1 fruit fly cellular context compared by ENCODE assay signal in the genomic region with DNA sequence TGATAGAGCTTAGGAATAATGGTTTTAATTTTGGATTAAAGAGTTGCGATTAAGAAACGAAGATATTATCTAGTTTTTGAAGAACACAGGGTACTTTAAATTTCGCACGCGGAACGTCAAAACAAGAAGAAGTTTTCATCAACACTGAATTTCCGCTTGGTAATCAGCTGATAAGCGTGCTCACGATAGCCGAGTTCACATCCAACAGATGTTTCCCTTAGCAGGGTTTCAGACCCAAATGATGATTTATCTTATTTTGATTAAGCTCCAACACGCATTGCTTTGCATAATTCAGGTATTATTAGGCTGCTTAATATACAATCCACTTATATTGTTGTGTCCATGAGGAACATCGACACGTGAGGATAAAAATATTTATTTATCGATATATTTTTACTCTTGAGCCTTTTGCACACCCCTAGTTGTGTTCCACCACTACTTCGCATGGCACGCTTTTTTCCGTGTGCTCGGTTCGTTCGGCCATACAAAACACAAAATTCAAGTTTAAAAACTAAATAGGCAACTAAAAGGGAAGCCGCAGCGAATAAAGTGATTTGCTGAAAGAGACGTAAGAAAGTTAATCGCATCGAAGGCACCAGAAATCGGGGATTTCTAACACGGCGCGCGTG.
TF ChIP-seq lines count a peak whose summit lies in the region.

Tpr2 (plus strand) TSS at position 418 of the 629 bp plus-strand sequence.

TF ChIP-seq in whole organism, embryonic, 481 proteins besides CTCF, POLR2A, EP300 and RAD21 (continued from another document and continues in another):
- no peak for TF ChIP-seq Atf-2 (GFP tag; optimal IDR thresholded peaks at IDR 0.05; lab: Kevin White, UChicago)
- TF ChIP-seq slou (GFP tag; optimal IDR thresholded peaks at IDR 0.05; lab: Kevin White, UChicago) = peak; percentile 59
- peak; percentile 35 for TF ChIP-seq CG12104 (GFP tag; optimal IDR thresholded peaks at IDR 0.05; lab: Kevin White, UChicago)
- TF ChIP-seq CrebB (tag; optimal IDR thresholded peaks at IDR 0.05; lab: Kevin White, UChicago) = peak; percentile 74
- TF ChIP-seq CG1529 (GFP tag; optimal IDR thresholded peaks at IDR 0.05; lab: Kevin White, UChicago) = peak; percentile 33
- no peak for TF ChIP-seq nom (GFP tag; optimal IDR thresholded peaks at IDR 0.05; lab: Kevin White, UChicago)
- TF ChIP-seq lola (GFP tag; optimal IDR thresholded peaks at IDR 0.05; lab: Kevin White, UChicago) = peak in 1 of 3 experiments; percentile 22
- peak; percentile 77 for TF ChIP-seq Jarid2 (GFP tag; optimal IDR thresholded peaks at IDR 0.05; lab: Kevin White, UChicago)
- no peak for TF ChIP-seq ash1 (GFP tag; optimal IDR thresholded peaks at IDR 0.05; lab: Kevin White, UChicago)
- TF ChIP-seq sim (GFP tag; IDR thresholded peaks at IDR 0.05; lab: Robert Waterston, UW) = no peak
- TF ChIP-seq fu2 (GFP tag; optimal IDR thresholded peaks at IDR 0.05; lab: Kevin White, UChicago) = peak; percentile 11
- peak; percentile 92 for TF ChIP-seq pzg (GFP tag; optimal IDR thresholded peaks at IDR 0.05; lab: Kevin White, UChicago)
- no peak for TF ChIP-seq fru (optimal IDR thresholded peaks at IDR 0.05; lab: Kevin White, UChicago)
- peak; percentile 87 for TF ChIP-seq CG12659 (GFP tag; optimal IDR thresholded peaks at IDR 0.05; lab: Kevin White, UChicago)
- no peak for TF ChIP-seq Sry-β (GFP tag; optimal IDR thresholded peaks at IDR 0.05; lab: Kevin White, UChicago)
- peak; percentile 75 for TF ChIP-seq nmo (GFP tag; optimal IDR thresholded peaks at IDR 0.05; lab: Kevin White, UChicago)
- peak; percentile 76 for TF ChIP-seq CoRest (tag; optimal IDR thresholded peaks at IDR 0.05; lab: Kevin White, UChicago)
- no peak for TF ChIP-seq pnt (GFP tag; optimal IDR thresholded peaks at IDR 0.05; lab: Kevin White, UChicago)
- peak; percentile 61 for TF ChIP-seq CG9797 (GFP tag; optimal IDR thresholded peaks at IDR 0.05; lab: Kevin White, UChicago)
- TF ChIP-seq D19A (tag; optimal IDR thresholded peaks at IDR 0.05; lab: Kevin White, UChicago) = peak; percentile 40
- peak; percentile 38 for TF ChIP-seq CG2678 (tag; optimal IDR thresholded peaks at IDR 0.05; lab: Kevin White, UChicago)
- TF ChIP-seq Nf-YB (GFP tag; optimal IDR thresholded peaks at IDR 0.05; lab: Kevin White, UChicago) = peak; percentile 48
- TF ChIP-seq Dref (GFP tag; IDR thresholded peaks at IDR 0.05; lab: Robert Waterston, UW) = peak; percentile 73
- TF ChIP-seq C15 (GFP tag; IDR thresholded peaks at IDR 0.05; lab: Robert Waterston, UW) = no peak
- no peak for TF ChIP-seq sqz (GFP tag; optimal IDR thresholded peaks at IDR 0.05; lab: Kevin White, UChicago)
- TF ChIP-seq crc (GFP tag; optimal IDR thresholded peaks at IDR 0.05; lab: Kevin White, UChicago) = no peak
- TF ChIP-seq dmrt99B (tag; optimal IDR thresholded peaks at IDR 0.05; lab: Kevin White, UChicago) = no peak
- TF ChIP-seq YL-1 (GFP tag; optimal IDR thresholded peaks at IDR 0.05; lab: Kevin White, UChicago) = peak; percentile 60
- TF ChIP-seq h (optimal IDR thresholded peaks at IDR 0.05; lab: Kevin White, UChicago) = no peak
- TF ChIP-seq Atf3 (GFP tag; optimal IDR thresholded peaks at IDR 0.05; lab: Kevin White, UChicago) = peak; percentile 24
- TF ChIP-seq bsh (GFP tag; optimal IDR thresholded peaks at IDR 0.05; lab: Kevin White, UChicago) = peak in 1 of 2 experiments; percentile 29
- TF ChIP-seq Fer2 (tag; optimal IDR thresholded peaks at IDR 0.05; lab: Kevin White, UChicago) = no peak
- no peak for TF ChIP-seq Mrtf (GFP tag; IDR thresholded peaks at IDR 0.05; lab: Robert Waterston, UW)
- TF ChIP-seq Side (GFP tag; optimal IDR thresholded peaks at IDR 0.05; lab: Kevin White, UChicago) = peak; percentile 22
- no peak for TF ChIP-seq sima (GFP tag; optimal IDR thresholded peaks at IDR 0.05; lab: Kevin White, UChicago)
- TF ChIP-seq br (optimal IDR thresholded peaks at IDR 0.05; lab: Kevin White, UChicago) = no peak
- no peak for TF ChIP-seq CG6175 (GFP tag; IDR thresholded peaks at IDR 0.05; lab: Robert Waterston, UW)
- TF ChIP-seq pb (GFP tag; optimal IDR thresholded peaks at IDR 0.05; lab: Kevin White, UChicago) = no peak
- TF ChIP-seq CG31441 (GFP tag; IDR thresholded peaks at IDR 0.05; lab: Robert Waterston, UW) = peak; percentile 73
- TF ChIP-seq CG4424 (GFP tag; optimal IDR thresholded peaks at IDR 0.05; lab: Kevin White, UChicago) = no peak
- peak; percentile 50 for TF ChIP-seq CG9727 (GFP tag; optimal IDR thresholded peaks at IDR 0.05; lab: Kevin White, UChicago)
- peak; percentile 55 for TF ChIP-seq vfl (GFP tag; optimal IDR thresholded peaks at IDR 0.05; lab: Kevin White, UChicago)
- TF ChIP-seq Dek (tag; optimal IDR thresholded peaks at IDR 0.05; lab: Kevin White, UChicago) = peak; percentile 30
- no peak for TF ChIP-seq Lim3 (GFP tag; IDR thresholded peaks at IDR 0.05; lab: Robert Waterston, UW)
- TF ChIP-seq CG6854 (GFP tag; optimal IDR thresholded peaks at IDR 0.05; lab: Kevin White, UChicago) = no peak
- no peak for TF ChIP-seq CG1024 (GFP tag; IDR thresholded peaks at IDR 0.05; lab: Robert Waterston, UW)
- no peak for TF ChIP-seq Six4 (GFP tag; optimal IDR thresholded peaks at IDR 0.05; lab: Kevin White, UChicago)
- TF ChIP-seq Atf6 (GFP tag; IDR thresholded peaks at IDR 0.05; lab: Robert Waterston, UW) = peak; percentile 66
- TF ChIP-seq fd96Cb (tag; optimal IDR thresholded peaks at IDR 0.05; lab: Kevin White, UChicago) = no peak
- peak; percentile 57 to 66 for TF ChIP-seq chif (GFP tag; optimal IDR thresholded peaks at IDR 0.05; lab: Kevin White, UChicago)
- no peak for TF ChIP-seq so (GFP tag; IDR thresholded peaks at IDR 0.05; lab: Robert Waterston, UW)
- TF ChIP-seq CG10267 (tag; optimal IDR thresholded peaks at IDR 0.05; lab: Kevin White, UChicago) = peak; percentile 91
- no peak for TF ChIP-seq esg (GFP tag; conservative IDR thresholded peaks at IDR 0.05; lab: Robert Waterston, UW)
- TF ChIP-seq ato (GFP tag; IDR thresholded peaks at IDR 0.05; lab: Robert Waterston, UW; ENCODE audit: partially characterized antibody) = peak; percentile 66; the same call in 1 of the 2 replicates
- no peak for TF ChIP-seq CG31388 (GFP tag; optimal IDR thresholded peaks at IDR 0.05; lab: Kevin White, UChicago)
- no peak for TF ChIP-seq stc (GFP tag; IDR thresholded peaks at IDR 0.05; lab: Robert Waterston, UW)
- no peak for TF ChIP-seq hth (optimal IDR thresholded peaks at IDR 0.05; lab: Kevin White, UChicago)
- no peak for TF ChIP-seq CG12071 (GFP tag; optimal IDR thresholded peaks at IDR 0.05; lab: Kevin White, UChicago)
- no peak for TF ChIP-seq CG32767 (GFP tag; IDR thresholded peaks at IDR 0.05; lab: Robert Waterston, UW)
- TF ChIP-seq klu (GFP tag; IDR thresholded peaks at IDR 0.05; lab: Robert Waterston, UW) = no peak
- 0 out of 3 replicates have a peak, but pooled peaks have one; percentile 32 for TF ChIP-seq mld (GFP tag; IDR thresholded peaks at IDR 0.05; lab: Robert Waterston, UW; ENCODE audit: partially characterized antibody)
- TF ChIP-seq CG15269 (tag; optimal IDR thresholded peaks at IDR 0.05; lab: Kevin White, UChicago) = peak; percentile 48
- peak; percentile 67 for TF ChIP-seq phol (tag; optimal IDR thresholded peaks at IDR 0.05; lab: Kevin White, UChicago)
- peak; percentile 38 for TF ChIP-seq Ssrp (tag; optimal IDR thresholded peaks at IDR 0.05; lab: Kevin White, UChicago)
- peak in 1 of 2 experiments; percentile 83 for TF ChIP-seq eve (GFP tag; optimal IDR thresholded peaks at IDR 0.05; lab: Kevin White, UChicago)
- no peak for TF ChIP-seq cwo (GFP tag; optimal IDR thresholded peaks at IDR 0.05; lab: Kevin White, UChicago)
- no peak for TF ChIP-seq CG4328 (GFP tag; optimal IDR thresholded peaks at IDR 0.05; lab: Kevin White, UChicago)
- TF ChIP-seq E2f2 (GFP tag; IDR thresholded peaks at IDR 0.05; lab: Robert Waterston, UW) = peak; percentile 74
- TF ChIP-seq CG10431 (GFP tag; optimal IDR thresholded peaks at IDR 0.05; lab: Kevin White, UChicago) = peak; percentile 66
- no peak for TF ChIP-seq toy (GFP tag; IDR thresholded peaks at IDR 0.05; lab: Robert Waterston, UW)
- no peak for TF ChIP-seq kay (GFP tag; optimal IDR thresholded peaks at IDR 0.05; lab: Kevin White, UChicago)
- TF ChIP-seq CG31365 (tag; optimal IDR thresholded peaks at IDR 0.05; lab: Kevin White, UChicago) = no peak
- TF ChIP-seq eyg (GFP tag; optimal IDR thresholded peaks at IDR 0.05; lab: Kevin White, UChicago) = peak; percentile 47
- TF ChIP-seq Taf1 (GFP tag; IDR thresholded peaks at IDR 0.05; lab: Robert Waterston, UW) = no peak
- TF ChIP-seq CG11398 (GFP tag; optimal IDR thresholded peaks at IDR 0.05; lab: Kevin White, UChicago) = peak; percentile 31
- no peak for TF ChIP-seq CG10274 (GFP tag; optimal IDR thresholded peaks at IDR 0.05; lab: Kevin White, UChicago)
- TF ChIP-seq CG7357 (GFP tag; IDR thresholded peaks at IDR 0.05; lab: Robert Waterston, UW) = no peak
- peak; percentile 96 for TF ChIP-seq CG34224 (GFP tag; IDR thresholded peaks at IDR 0.05; lab: Robert Waterston, UW; ENCODE audit: partially characterized antibody)
- no peak for TF ChIP-seq ham (GFP tag; IDR thresholded peaks at IDR 0.05; lab: Robert Waterston, UW)
- no peak for TF ChIP-seq D (optimal IDR thresholded peaks at IDR 0.05; lab: Kevin White, UChicago)
- TF ChIP-seq D (GFP tag; optimal IDR thresholded peaks at IDR 0.05; lab: Kevin White, UChicago) = no peak
- no peak for TF ChIP-seq CG6654 (GFP tag; optimal IDR thresholded peaks at IDR 0.05; lab: Kevin White, UChicago)
- TF ChIP-seq org-1 (GFP tag; optimal IDR thresholded peaks at IDR 0.05; lab: Kevin White, UChicago) = peak; percentile 36
- peak; percentile 14 for TF ChIP-seq CG4820 (GFP tag; optimal IDR thresholded peaks at IDR 0.05; lab: Kevin White, UChicago)
- TF ChIP-seq CG14860 (GFP tag; IDR thresholded peaks at IDR 0.05; lab: Robert Waterston, UW; ENCODE audit: partially characterized antibody) = peak; percentile 88
- no peak for TF ChIP-seq CG12744 (GFP tag; optimal IDR thresholded peaks at IDR 0.05; lab: Kevin White, UChicago)
- TF ChIP-seq schlank (tag; optimal IDR thresholded peaks at IDR 0.05; lab: Kevin White, UChicago) = peak; percentile 28
- peak; percentile 66 for TF ChIP-seq twi (tag; optimal IDR thresholded peaks at IDR 0.05; lab: Kevin White, UChicago)
- peak; percentile 95 for TF ChIP-seq CG8290 (GFP tag; optimal IDR thresholded peaks at IDR 0.05; lab: Kevin White, UChicago)
- TF ChIP-seq CG8290 (tag; optimal IDR thresholded peaks at IDR 0.05; lab: Kevin White, UChicago) = peak; percentile 93 to 94
- peak; percentile 50 for TF ChIP-seq odd (GFP tag; optimal IDR thresholded peaks at IDR 0.05; lab: Kevin White, UChicago)
- no peak for TF ChIP-seq CG11085 (GFP tag; IDR thresholded peaks at IDR 0.05; lab: Robert Waterston, UW)
- TF ChIP-seq pfk (GFP tag; optimal IDR thresholded peaks at IDR 0.05; lab: Kevin White, UChicago) = no peak
- TF ChIP-seq jigr1 (GFP tag; IDR thresholded peaks at IDR 0.05; lab: Robert Waterston, UW) = no peak
- peak; percentile 82 for TF ChIP-seq CG15601 (tag; optimal IDR thresholded peaks at IDR 0.05; lab: Kevin White, UChicago)
- TF ChIP-seq prd (optimal IDR thresholded peaks at IDR 0.05; lab: Kevin White, UChicago) = no peak
- peak; percentile 49; the same call in 1 of the 3 replicates for TF ChIP-seq prd (GFP tag; IDR thresholded peaks at IDR 0.05; lab: Robert Waterston, UW)
- peak; percentile 53 for TF ChIP-seq CG4854 (GFP tag; optimal IDR thresholded peaks at IDR 0.05; lab: Kevin White, UChicago)
- no peak for TF ChIP-seq CG18764 (GFP tag; optimal IDR thresholded peaks at IDR 0.05; lab: Kevin White, UChicago)
- TF ChIP-seq CG8765 (GFP tag; IDR thresholded peaks at IDR 0.05; lab: Robert Waterston, UW) = no peak
- TF ChIP-seq Oli (tag; optimal IDR thresholded peaks at IDR 0.05; lab: Kevin White, UChicago) = peak; percentile 23
- TF ChIP-seq fd3F (GFP tag; optimal IDR thresholded peaks at IDR 0.05; lab: Kevin White, UChicago) = peak; percentile 29
- TF ChIP-seq Stat92E (GFP tag; optimal IDR thresholded peaks at IDR 0.05; lab: Kevin White, UChicago) = peak in 1 of 3 experiments; percentile 75
- TF ChIP-seq Usf (GFP tag; optimal IDR thresholded peaks at IDR 0.05; lab: Kevin White, UChicago) = no peak
- no peak for TF ChIP-seq jing (GFP tag; optimal IDR thresholded peaks at IDR 0.05; lab: Kevin White, UChicago)
- TF ChIP-seq CG42726 (GFP tag; IDR thresholded peaks at IDR 0.05; lab: Robert Waterston, UW; ENCODE audit: partially characterized antibody) = peak; percentile 78
- TF ChIP-seq HLH4C (GFP tag; IDR thresholded peaks at IDR 0.05; lab: Robert Waterston, UW; ENCODE audit: partially characterized antibody) = peak; percentile 89
- peak; percentile 59 for TF ChIP-seq CG12299 (tag; optimal IDR thresholded peaks at IDR 0.05; lab: Kevin White, UChicago)
- TF ChIP-seq Lhr (GFP tag; optimal IDR thresholded peaks at IDR 0.05; lab: Kevin White, UChicago) = peak; percentile 90
- peak; percentile 11 for TF ChIP-seq CG6254 (GFP tag; optimal IDR thresholded peaks at IDR 0.05; lab: Kevin White, UChicago)
- TF ChIP-seq sna (GFP tag; IDR thresholded peaks at IDR 0.05; lab: Robert Waterston, UW; ENCODE audit: partially characterized antibody) = peak; percentile 92
- no peak for TF ChIP-seq CG31224 (GFP tag; IDR thresholded peaks at IDR 0.05; lab: Robert Waterston, UW)
- peak; percentile 28 for TF ChIP-seq slp2 (GFP tag; optimal IDR thresholded peaks at IDR 0.05; lab: Kevin White, UChicago)
- peak; percentile 44 for TF ChIP-seq bab2 (GFP tag; optimal IDR thresholded peaks at IDR 0.05; lab: Kevin White, UChicago)
- TF ChIP-seq Hmr (GFP tag; optimal IDR thresholded peaks at IDR 0.05; lab: Kevin White, UChicago) = peak; percentile 90
- TF ChIP-seq Trl (optimal IDR thresholded peaks at IDR 0.05; lab: Kevin White, UChicago) = no peak
- TF ChIP-seq Trl (GFP tag; optimal IDR thresholded peaks at IDR 0.05; lab: Kevin White, UChicago) = peak; percentile 58
- peak; percentile 81 for TF ChIP-seq vnd (GFP tag; IDR thresholded peaks at IDR 0.05; lab: Robert Waterston, UW; ENCODE audit: partially characterized antibody)
- peak; percentile 69 for TF ChIP-seq Bdp1 (GFP tag; optimal IDR thresholded peaks at IDR 0.05; lab: Kevin White, UChicago)
- TF ChIP-seq MBD-R2 (GFP tag; IDR thresholded peaks at IDR 0.05; lab: Robert Waterston, UW) = peak; percentile 70
- TF ChIP-seq CG12236 (GFP tag; optimal IDR thresholded peaks at IDR 0.05; lab: Kevin White, UChicago) = no peak
- no peak for TF ChIP-seq CG2875 (GFP tag; optimal IDR thresholded peaks at IDR 0.05; lab: Kevin White, UChicago)
- TF ChIP-seq unpg (GFP tag; optimal IDR thresholded peaks at IDR 0.05; lab: Kevin White, UChicago) = peak; percentile 56
- TF ChIP-seq HLHmδ (GFP tag; optimal IDR thresholded peaks at IDR 0.05; lab: Kevin White, UChicago) = no peak
- TF ChIP-seq sr (GFP tag; IDR thresholded peaks at IDR 0.05; lab: Robert Waterston, UW) = no peak
- peak; percentile 87 for TF ChIP-seq CG6791 (GFP tag; IDR thresholded peaks at IDR 0.05; lab: Robert Waterston, UW; ENCODE audit: partially characterized antibody)
